Fruit fly (Drosophila melanogaster): Measurements from ENCODE around the gene Adck5.
A peak's percentile ranks its signal among the peaks of the same experiment; 100 is the strongest.
"Not testable (repeated sequence)": the region's sequence is repeated elsewhere in the genome, so short reads cannot be mapped to it uniquely, and the experiment has no call there.

Adck5 gene

DNA sequence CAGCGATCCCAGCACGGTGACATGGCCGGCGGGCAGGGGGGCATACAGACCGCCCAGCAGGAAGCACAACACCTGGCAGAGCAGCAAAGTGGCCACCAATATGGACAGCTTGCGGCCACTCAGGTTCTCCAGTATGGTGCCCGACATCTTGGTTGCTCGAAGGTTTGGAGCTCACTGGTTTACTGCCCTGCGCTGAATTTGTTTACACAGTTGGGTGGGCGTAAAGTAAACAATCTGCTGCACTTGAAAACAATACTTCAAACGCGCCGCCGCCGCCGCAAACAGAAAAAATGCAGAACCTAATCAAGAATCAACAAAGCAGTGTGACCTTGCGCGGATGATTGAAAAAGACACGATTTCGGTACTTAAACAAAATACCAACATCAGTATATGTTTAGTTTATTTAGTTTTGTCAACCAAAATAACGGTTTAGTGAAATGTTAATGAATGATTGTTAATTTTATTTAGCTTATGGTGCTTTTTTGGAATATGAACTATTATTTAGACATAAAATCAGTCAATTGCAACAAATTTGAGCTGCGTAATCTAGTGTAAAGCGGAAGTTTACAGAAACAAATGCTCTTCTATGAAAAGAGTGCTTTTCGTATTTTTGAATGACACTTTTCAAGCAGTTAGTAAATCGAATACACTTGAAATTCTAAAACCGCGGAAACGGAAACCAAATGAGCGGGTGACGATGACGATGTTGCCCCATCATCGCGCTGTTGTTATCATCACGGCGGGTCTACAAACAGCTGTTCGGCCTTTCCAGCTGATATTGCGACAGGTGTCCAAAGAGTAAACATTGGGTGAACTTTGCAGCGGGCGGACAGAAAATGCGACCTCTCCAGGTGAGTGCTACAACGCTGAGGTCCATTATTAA lies at the start of gene Adck5, which contains the start of gene wls:
Gene Adck5, plus strand, starts transcription at position 519 of the 883 bp plus-strand sequence.
Gene wls, minus strand, starts transcription at position 327 of the 883 bp plus-strand sequence.
- TF ChIP-seq CG17801 (GFP tag; optimal IDR thresholded peaks at IDR 0.05; ENCODE audit: partially characterized antibody): peak; percentile 75

DNA sequence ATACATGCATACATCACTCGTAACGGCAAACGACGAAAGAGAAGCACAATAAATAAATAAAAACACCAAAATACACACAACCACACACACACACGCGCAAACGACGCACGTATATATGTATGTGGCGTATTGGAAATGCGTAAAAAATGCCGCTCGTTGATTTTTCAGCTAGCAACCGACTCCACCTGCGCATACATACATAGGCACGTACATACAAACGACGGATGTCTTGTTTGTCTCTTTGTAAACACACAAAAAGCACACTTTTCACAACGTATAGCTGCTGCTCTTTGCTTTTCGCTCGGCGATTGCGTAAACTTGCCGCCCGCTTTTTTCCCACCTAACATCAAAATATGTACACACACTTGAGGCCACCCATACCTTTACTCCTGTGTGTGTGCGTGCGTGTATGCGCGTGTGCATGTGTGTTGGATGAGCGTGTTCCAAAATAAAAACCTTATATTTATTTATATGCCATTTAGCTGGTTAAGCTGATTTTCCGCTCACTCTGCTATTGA lies 49.7 kb upstream of the Adck5 start:
- no peak for TF ChIP-seq CG17801 (GFP tag; optimal IDR thresholded peaks at IDR 0.05; ENCODE audit: partially characterized antibody)

DNA sequence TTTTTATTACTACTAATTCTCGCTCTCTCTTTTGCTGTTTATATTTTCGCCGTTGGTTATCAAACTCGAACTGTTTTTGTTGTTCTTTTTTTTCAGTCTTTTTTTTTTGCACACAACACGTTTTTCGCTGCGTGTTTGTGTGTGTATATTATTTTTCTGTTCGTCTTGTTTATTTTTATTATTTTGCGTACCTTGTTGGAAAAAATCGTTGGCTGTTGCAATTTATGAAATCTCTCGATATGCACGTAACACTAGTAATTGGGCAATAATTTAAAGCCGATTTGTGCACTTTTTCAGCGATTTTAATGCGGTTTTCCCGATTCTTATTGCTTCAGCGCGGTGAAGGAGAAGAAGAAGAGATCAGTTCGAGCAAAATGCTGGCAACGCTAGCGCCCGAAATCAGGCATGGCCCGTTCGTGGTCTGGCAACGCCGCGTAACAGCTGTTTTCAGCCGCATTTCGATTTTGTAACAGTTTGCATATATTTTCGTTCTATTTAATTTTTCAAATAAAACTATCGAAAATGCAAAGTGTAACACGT lies 49.1 kb upstream of the Adck5 start, which contains the start of the genes FoxK and mRpL2:
Gene FoxK, minus strand, starts transcription at position 365 of the 540 bp plus-strand sequence.
Gene mRpL2, plus strand, starts transcription at position 429 of the 540 bp plus-strand sequence.
- peak; percentile 82 for TF ChIP-seq CG17801 (GFP tag; optimal IDR thresholded peaks at IDR 0.05; ENCODE audit: partially characterized antibody)

DNA sequence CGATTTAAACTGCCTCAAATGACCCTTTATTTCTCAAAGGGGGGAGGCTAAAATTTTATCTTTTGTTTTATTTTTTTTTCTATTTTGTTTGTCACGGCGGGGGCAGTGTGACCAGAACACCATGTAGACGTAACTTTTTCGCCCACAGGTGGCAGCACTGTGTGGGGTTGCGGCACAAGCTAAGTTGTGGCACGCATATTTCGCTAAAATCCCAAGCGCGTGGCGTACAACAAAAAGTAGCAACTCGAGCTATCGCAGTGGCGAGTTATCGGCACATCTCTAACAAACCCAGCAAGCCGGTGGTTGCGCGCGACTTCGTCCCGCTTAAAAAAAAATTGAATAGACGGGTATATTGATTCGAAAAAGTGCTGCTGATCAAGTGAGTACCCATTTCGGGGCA lies 46.5 kb upstream of the Adck5 start, which contains the start of the genes Ufd1 and NaPi-III:
Gene Ufd1, minus strand, starts transcription at position 129 of the 400 bp plus-strand sequence.
Gene NaPi-III, plus strand, starts transcription at position 261 of the 400 bp plus-strand sequence.
- TF ChIP-seq CG17801 (GFP tag; optimal IDR thresholded peaks at IDR 0.05; ENCODE audit: partially characterized antibody): peak; percentile 53

DNA sequence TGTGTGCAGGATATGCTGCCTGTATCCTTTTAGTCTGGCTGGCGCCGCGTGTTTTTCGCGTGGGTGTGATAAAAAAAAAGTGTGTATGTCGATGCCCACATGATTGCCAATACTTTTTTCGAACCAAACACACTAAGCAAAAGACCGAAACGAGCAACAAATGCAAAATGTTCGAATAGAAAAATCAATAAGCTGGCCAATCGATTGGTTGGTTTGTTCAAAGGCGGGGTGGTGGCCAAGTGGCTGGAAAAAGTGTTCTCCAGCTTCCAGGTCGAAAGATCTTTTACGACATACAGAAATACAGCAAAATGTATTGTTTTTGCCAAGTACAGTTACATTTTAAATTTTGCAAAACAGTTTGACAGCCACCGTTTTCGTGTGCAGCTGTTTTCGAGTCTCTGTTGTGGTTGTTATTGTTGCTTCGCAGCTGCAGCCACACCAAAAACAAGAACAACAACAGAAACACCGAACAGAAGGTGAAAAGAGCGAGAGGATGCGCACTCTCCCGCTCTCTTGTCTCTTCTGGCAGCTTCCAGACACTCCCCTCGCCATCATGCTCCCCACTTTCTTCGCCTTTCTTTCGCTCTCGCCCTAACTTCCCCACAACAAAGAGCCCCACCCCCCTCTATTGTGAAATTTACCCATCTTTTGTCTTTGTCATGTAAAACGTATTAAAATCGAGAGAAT lies 45.9 kb upstream of the Adck5 start:
- no peak for TF ChIP-seq CG17801 (GFP tag; optimal IDR thresholded peaks at IDR 0.05; ENCODE audit: partially characterized antibody)

DNA sequence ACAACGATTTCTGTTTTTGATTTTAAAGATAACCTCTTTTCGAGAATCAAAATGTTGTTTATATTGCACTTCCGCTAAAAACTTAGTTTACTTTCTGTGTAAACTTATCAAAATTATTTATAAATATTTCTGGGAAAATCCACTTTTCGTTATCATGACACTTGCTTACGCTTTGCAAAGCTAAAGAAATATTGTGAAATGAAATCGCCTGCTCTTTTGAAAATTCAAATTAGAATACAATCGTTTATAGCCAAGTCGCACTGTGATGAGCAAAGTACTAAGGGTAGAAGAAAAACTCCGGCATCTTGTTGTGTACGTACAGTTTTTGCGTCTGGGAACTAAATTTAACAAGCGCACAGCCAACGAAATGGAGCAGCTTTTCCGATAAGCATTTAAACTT lies 45.2 kb upstream of the Adck5 start:
- TF ChIP-seq CG17801 (GFP tag; optimal IDR thresholded peaks at IDR 0.05; ENCODE audit: partially characterized antibody): no peak

DNA sequence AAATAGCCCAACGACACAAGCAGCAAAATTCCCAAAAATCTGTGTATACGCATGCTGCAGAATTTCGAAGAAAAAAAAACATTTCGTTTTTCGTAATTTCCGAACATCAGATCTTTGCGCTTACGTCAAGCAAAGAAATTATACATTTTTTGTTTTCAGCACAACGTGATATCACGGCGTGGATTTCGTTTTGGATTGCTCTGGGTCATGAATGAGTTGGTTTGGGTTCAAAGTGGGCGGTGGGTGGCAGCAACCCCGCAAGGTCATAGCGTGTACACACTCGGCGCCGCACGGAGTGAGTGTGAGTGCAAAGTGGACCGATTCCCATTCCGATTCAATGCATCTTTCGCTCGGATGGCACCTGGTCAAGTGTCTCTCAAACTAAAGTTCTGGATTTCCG lies 44.8 kb upstream of the Adck5 start:
- TF ChIP-seq CG17801 (GFP tag; optimal IDR thresholded peaks at IDR 0.05; ENCODE audit: partially characterized antibody): no peak

DNA sequence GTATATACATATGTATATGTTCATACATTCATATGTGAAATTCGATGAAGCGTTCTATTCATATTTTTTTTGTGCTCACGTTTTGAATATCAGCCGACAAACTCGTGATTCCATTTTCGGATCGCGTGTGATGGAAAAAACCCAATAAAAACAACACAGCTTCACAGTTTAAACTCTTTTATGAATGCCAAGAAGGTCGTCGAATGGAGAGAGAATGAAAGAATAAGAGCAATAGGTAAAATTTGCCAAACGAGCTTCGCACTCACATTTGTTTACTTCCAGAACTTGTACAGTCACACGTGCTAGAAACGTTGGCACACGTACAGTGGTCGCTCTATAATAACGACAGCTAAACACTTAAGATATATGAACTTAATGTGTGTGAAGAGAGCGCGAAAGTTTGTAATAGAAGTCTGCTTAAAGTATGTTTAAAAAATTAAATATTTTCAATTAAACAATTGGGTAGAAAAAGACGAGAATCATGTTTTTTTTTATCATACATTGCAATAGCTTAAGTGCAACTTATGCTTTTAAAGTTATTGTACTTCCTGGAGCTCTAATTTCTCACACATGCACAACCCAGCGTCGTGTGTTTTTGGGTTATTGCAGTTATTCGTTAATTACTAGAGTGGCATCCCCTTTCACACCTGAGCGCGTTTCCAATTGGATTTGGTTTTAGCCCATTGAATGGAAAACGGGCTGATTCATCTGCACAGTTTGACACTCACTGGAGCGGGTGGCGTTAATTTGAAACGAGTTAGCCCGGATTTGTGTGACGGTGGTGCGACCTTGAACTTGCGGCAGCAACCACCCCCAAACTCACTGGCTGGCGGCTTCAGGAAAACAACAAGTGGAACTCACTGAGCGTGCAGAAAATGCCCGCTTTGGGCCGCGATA lies 43.7 kb upstream of the Adck5 start:
- TF ChIP-seq CG17801 (GFP tag; optimal IDR thresholded peaks at IDR 0.05; ENCODE audit: partially characterized antibody): peak; percentile 72

DNA sequence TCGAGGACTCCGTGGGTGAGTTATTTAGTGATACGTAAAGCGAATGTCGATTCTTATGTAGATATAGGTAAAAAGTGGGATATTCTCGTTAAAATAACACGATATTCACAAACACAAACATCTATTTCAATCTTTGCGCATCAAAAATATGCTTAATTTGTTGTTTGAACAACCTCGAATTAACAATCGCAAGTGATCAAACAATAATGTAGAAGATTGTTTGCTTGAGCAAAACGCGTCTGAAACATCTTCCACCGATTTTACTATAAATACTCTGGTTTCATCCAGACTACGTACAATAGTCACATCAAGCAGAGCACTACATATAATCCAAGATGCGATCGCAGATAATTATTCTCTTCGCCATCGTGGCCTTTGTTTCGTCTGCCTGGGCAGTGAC lies 39.1 kb upstream of the Adck5 start, which contains the start of gene nol:
Gene nol, plus strand, starts transcription at position 301 of the 400 bp plus-strand sequence.
- TF ChIP-seq CG17801 (GFP tag; optimal IDR thresholded peaks at IDR 0.05; ENCODE audit: partially characterized antibody): no peak

DNA sequence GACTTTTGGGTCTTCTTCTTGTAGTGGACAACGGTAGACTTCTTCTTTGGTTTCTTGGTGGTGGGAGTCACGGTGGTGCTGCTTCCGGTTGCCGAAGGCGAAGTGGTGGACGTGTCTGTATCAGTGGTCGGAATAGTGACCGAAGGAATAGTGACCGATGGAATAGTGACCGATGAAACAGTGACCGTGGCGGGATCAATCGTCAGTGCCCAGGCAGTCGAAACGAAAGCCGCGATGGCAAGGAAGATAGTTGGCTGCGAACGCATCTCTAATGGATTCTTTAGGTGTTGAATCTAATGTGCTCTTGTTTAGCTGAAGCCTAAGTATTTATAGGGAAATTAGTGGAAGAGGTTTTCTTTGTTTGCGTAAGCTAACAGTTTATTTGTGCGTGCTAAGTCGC lies 37.6 kb upstream of the Adck5 start, which contains the start of gene CG32074:
Gene CG32074, minus strand, starts transcription at position 268 of the 400 bp plus-strand sequence.
- TF ChIP-seq CG17801 (GFP tag; optimal IDR thresholded peaks at IDR 0.05; ENCODE audit: partially characterized antibody): not testable (repeated sequence)

DNA sequence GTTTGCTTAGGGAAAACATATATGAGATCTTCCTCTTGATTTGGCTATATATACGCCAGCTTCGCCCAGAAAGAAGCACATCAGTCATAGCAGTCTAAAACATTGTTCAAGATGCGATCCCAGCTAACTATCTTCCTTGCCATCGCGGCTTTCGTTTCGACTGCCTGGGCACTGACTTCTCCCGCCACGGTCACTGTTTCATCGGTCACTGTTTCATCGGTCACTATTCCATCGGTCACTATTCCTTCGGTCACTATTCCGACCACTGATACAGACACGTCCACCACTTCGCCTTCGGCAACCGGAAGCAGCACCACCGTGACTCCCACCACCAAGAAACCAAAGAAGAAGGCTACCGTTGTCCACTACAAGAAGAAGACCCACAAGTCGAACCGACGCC lies 34.7 kb upstream of the Adck5 start, which contains the start of gene CG14143:
Gene CG14143, plus strand, starts transcription at position 102 of the 400 bp plus-strand sequence.
- TF ChIP-seq CG17801 (GFP tag; optimal IDR thresholded peaks at IDR 0.05; ENCODE audit: partially characterized antibody): not testable (repeated sequence)

DNA sequence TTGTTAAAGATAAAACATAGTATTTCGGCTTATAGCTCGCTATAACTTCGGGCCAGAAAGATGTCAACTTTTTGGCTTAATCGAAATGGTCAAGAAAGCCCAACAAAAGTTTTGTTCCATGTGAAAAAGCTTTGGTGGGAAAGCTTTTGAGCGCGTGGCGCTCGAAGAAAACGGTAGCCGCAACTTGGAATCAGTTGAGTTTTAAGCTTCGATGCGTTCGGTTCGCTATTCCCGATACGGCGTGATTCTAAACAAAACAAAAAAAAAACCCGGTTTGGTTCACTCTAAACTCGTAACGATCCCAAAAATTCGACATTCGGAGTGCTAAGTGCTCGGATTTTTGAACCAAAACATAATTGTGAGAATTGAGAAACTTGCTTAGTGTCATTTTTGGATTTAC lies 33.8 kb upstream of the Adck5 start, which contains the start of gene IRSp53:
Gene IRSp53, plus strand, starts transcription at position 204 of the 400 bp plus-strand sequence.
- no peak for TF ChIP-seq CG17801 (GFP tag; optimal IDR thresholded peaks at IDR 0.05; ENCODE audit: partially characterized antibody)

DNA sequence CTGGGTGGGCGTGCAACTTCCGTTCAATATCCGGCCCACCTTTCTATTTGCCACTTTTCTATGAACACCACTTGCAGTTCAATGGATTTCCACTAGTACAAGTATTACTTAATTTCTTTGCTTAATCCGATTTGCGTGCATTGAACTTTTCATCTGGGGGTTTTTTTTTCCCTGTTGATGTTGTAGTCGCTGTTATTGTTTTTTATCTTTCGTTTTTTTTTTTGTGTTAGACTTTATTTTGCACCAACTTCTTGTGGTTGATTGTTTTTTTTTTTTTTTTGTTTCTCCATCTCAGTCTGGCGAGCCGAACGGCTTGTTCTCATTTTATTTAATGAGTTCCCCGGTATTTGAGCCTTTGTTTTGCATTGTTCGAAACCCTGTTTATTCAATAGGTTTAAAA lies 33.3 kb upstream of the Adck5 start:
- TF ChIP-seq CG17801 (GFP tag; optimal IDR thresholded peaks at IDR 0.05; ENCODE audit: partially characterized antibody): no peak

DNA sequence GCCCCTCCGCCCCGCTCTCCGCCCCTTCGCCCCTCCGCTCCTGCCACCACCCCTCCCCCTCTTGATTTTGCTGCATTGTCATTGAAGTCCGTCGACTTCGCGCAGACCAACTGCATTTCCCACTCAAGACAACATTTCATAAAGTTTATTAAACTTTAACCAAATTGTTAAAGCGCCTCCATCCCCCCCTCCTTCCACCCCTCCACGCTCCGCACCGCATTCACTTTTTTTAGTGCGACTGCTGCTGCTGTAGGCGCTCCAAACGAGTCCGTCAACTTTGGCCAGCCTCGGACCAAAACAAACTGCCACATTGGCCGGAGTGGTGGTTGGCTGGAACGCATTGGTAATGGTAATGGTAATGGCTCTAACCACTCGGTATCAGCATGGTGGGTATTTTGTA lies 30.8 kb upstream of the Adck5 start:
- TF ChIP-seq CG17801 (GFP tag; optimal IDR thresholded peaks at IDR 0.05; ENCODE audit: partially characterized antibody): no peak
